Worm (Caenorhabditis elegans) whole organism, L1 larva: ENCODE data around the gene C03H5.9.

Experiments
- lin-15B ChIP-seq: fragments of 150-350 bp; sonication (generic microtip); optimal IDR thresholded peaks from 3 replicates; lab custom pipeline; 2014; ENCODE audit warnings: missing biosample characterization, missing genetic modification characterization
- nhr-28 ChIP-seq: fragments of 150-350 bp; optimal IDR thresholded peaks from 2 replicates; lab custom pipeline; 2014; ENCODE audit warnings: missing biosample characterization, missing genetic modification characterization
- ztf-11 ChIP-seq, 2 experiments: sonication (generic microtip); optimal IDR thresholded peaks; 2 replicates each; lab custom pipeline; 2016 to 2017; ENCODE audit warnings: missing genetic modification characterization in 2 of 2, missing biosample characterization in 1 of 2, missing compliant biosample characterization in 1 of 2

- no peak for TF ChIP-seq ztf-11 (tag; optimal IDR thresholded peaks at IDR 0.05; lab: Kevin White, UChicago)
- no peak for TF ChIP-seq nhr-28 (tag; lab: Kevin White, UChicago)
- TF ChIP-seq lin-15B (tag; lab: Kevin White, UChicago): no peak
Observed at ce11 chrII:374950-375349, 3.5 kb upstream of the C03H5.9 start, which contains the start of gene C03H5.4.
